Comparison of ENCODE assay signal across 3 worm cellular contexts in genomic region chrII:1046937-1047336, ce11.
TF ChIP-seq lines count a peak whose summit lies in the region.

No protein-coding gene starts in this region.

TF ChIP-seq in whole organism, L4 larva, 104 proteins besides CTCF, POLR2A, EP300 and RAD21:
- no peak for TF ChIP-seq aly-2 (tag; optimal IDR thresholded peaks at IDR 0.05; lab: Kevin White, UChicago)
- no peak for TF ChIP-seq zfp-2 (tag; optimal IDR thresholded peaks at IDR 0.05; lab: Kevin White, UChicago)
- no peak for TF ChIP-seq hlh-11 (tag; optimal IDR thresholded peaks at IDR 0.05; lab: Kevin White, UChicago)
- TF ChIP-seq F37D6.2 (tag; optimal IDR thresholded peaks at IDR 0.05; lab: Kevin White, UChicago): no peak
- TF ChIP-seq unc-62 (GFP tag; optimal IDR thresholded peaks at IDR 0.05 in 1 of 2; lab: Kevin White, UChicago): peak in 1 of 2 experiments; percentile 85
- no peak for TF ChIP-seq unc-62 (tag; optimal IDR thresholded peaks at IDR 0.05; lab: Kevin White, UChicago)
- 0 out of 2 replicates have a peak, but pooled peaks have one; percentile 27 for TF ChIP-seq D1046.2 (GFP tag; IDR thresholded peaks at IDR 0.05; lab: Robert Waterston, UW)
- TF ChIP-seq F49E8.2 (tag; optimal IDR thresholded peaks at IDR 0.05; lab: Kevin White, UChicago; ENCODE audit: borderline replicate concordance): no peak
- TF ChIP-seq hmg-1.1 (GFP tag; IDR thresholded peaks at IDR 0.05; lab: Robert Waterston, UW): no peak

TF ChIP-seq in whole organism, early embryonic, 17 proteins besides CTCF, POLR2A, EP300 and RAD21:
- TF ChIP-seq F13C5.2 (tag; optimal IDR thresholded peaks at IDR 0.05; lab: Kevin White, UChicago) (no peak), tra-4 (tag; optimal IDR thresholded peaks at IDR 0.05; lab: Kevin White, UChicago) (no peak), pes-1 (GFP tag; IDR thresholded peaks at IDR 0.05; lab: Robert Waterston, UW) (peak; percentile 19; the same call in 1 of the 2 replicates), tbx-37 (GFP tag; conservative IDR thresholded peaks at IDR 0.05; lab: Robert Waterston, UW) (no peak)

TF ChIP-seq in whole organism, young adult, 124 proteins besides CTCF, POLR2A, EP300 and RAD21:
- TF ChIP-seq hlh-26 (GFP tag; conservative IDR thresholded peaks at IDR 0.05; lab: Robert Waterston, UW) (no peak), nhr-179 (tag; optimal IDR thresholded peaks at IDR 0.05; lab: Kevin White, UChicago) (no peak), lin-54 (GFP tag; optimal IDR thresholded peaks at IDR 0.05; lab: Kevin White, UChicago) (no peak), snpc-4 (GFP tag; optimal IDR thresholded peaks at IDR 0.05; lab: Kevin White, UChicago) (peak; percentile 34), snpc-4 (tag; optimal IDR thresholded peaks at IDR 0.05; lab: Kevin White, UChicago) (peak in 2 of 4 experiments; percentile 83 to 91), snpc-1.1 (tag; optimal IDR thresholded peaks at IDR 0.05; lab: Kevin White, UChicago; ENCODE audit: insufficient read depth) (peak; percentile 80), Y53F4B.3 (GFP tag; IDR thresholded peaks at IDR 0.05; lab: Robert Waterston, UW) (no peak)

Comparison
In these comparisons a context has a peak if more than half of its experiments do, and no peak if none do; other contexts are left out.
1. Of the 7 proteins assayed by ChIP-seq in both whole organism, young adult and whole organism, L4 larva: peak only in whole organism, young adult: snpc-4; only in whole organism, L4 larva: none; in both: none; in neither: 5; mixed calls (peak in some experiments, not most) for 1.